Worm (Caenorhabditis elegans): ENCODE measurements around the gene vpat-1.

Gene vpat-1

ce11 chrX:1010627-1011452, 35.2 kb downstream of the vpat-1 start (continued):
- TF ChIP-seq fkh-10 (GFP tag; optimal IDR thresholded peaks at IDR 0.05) (no peak), attf-4 (tag; optimal IDR thresholded peaks at IDR 0.05) (no peak), dmd-6 (GFP tag; IDR thresholded peaks at IDR 0.05) (peak; percentile 85), Y105C5A.15 (GFP tag; IDR thresholded peaks at IDR 0.05) (no peak), madf-5 (GFP tag; IDR thresholded peaks at IDR 0.05) (0 out of 4 replicates have a peak, but pooled peaks of 1 of the 2 experiments have one; percentile 60), zag-1 (tag; optimal IDR thresholded peaks at IDR 0.05) (no peak), mxl-2 (GFP tag; conservative IDR thresholded peaks at IDR 0.05) (peak; percentile 26; the same call in 1 of the 2 replicates), ztf-7 (tag; optimal IDR thresholded peaks at IDR 0.05) (peak; percentile 51), ztf-11 (tag; optimal IDR thresholded peaks at IDR 0.05) (no peak), snpc-1.2 (GFP tag; IDR thresholded peaks at IDR 0.05) (peak; percentile 55), hlh-30 (tag; optimal IDR thresholded peaks at IDR 0.05; ENCODE audit: insufficient read depth) (peak; percentile 92), daf-12 (tag; optimal IDR thresholded peaks at IDR 0.05) (no peak)

ce11 chrX:1009512-1009911, 36.5 kb downstream of the vpat-1 start:
- TF ChIP-seq lin-39 (tag; optimal IDR thresholded peaks at IDR 0.05) = no peak
- TF ChIP-seq nhr-25 (tag; optimal IDR thresholded peaks at IDR 0.05; ENCODE audit: borderline replicate concordance, insufficient read depth) = no peak
- TF ChIP-seq unc-62 (GFP tag; optimal IDR thresholded peaks at IDR 0.05 in 1 of 2) = peak in 1 of 2 experiments; percentile 72
- TF ChIP-seq unc-62 (tag; optimal IDR thresholded peaks at IDR 0.05) = no peak
- peak; percentile 45 for TF ChIP-seq hlh-11 (tag; optimal IDR thresholded peaks at IDR 0.05)
- peak; percentile 3 for TF ChIP-seq nhr-48 (tag; optimal IDR thresholded peaks at IDR 0.05)
- TF ChIP-seq dmd-6 (GFP tag; IDR thresholded peaks at IDR 0.05) = peak; percentile 65
- TF ChIP-seq hlh-30 (tag; optimal IDR thresholded peaks at IDR 0.05; ENCODE audit: insufficient read depth) = peak; percentile 59

- TF ChIP-seq T26A8.4 (GFP tag; IDR thresholded peaks at IDR 0.05) = no peak
- TF ChIP-seq unc-130 (GFP tag; optimal IDR thresholded peaks at IDR 0.05) = no peak
- no peak for TF ChIP-seq set-16 (GFP tag; IDR thresholded peaks at IDR 0.05)
- peak in 1 of 2 experiments; percentile 66 for TF ChIP-seq unc-62 (GFP tag; optimal IDR thresholded peaks at IDR 0.05 in 1 of 2)
- TF ChIP-seq unc-62 (tag; optimal IDR thresholded peaks at IDR 0.05) = no peak
- TF ChIP-seq nhr-41 (GFP tag; IDR thresholded peaks at IDR 0.05) = no peak
Measured at ce11 chrX:1005026-1005425, 41.0 kb downstream of the vpat-1 start.

ce11 chrX:1004037-1004436, 42.0 kb downstream of the vpat-1 start, which contains the start of gene cutl-21:
Gene cutl-21, plus strand, starts transcription at chrX:1004337.
- TF ChIP-seq lim-7 (GFP tag; IDR thresholded peaks at IDR 0.05) (no peak), gei-8 (GFP tag; optimal IDR thresholded peaks at IDR 0.05) (no peak), nhr-11 (tag; optimal IDR thresholded peaks at IDR 0.05) (no peak), nhr-48 (tag; optimal IDR thresholded peaks at IDR 0.05) (no peak), madf-9 (GFP tag; conservative IDR thresholded peaks at IDR 0.05) (no peak), ceh-32 (tag; optimal IDR thresholded peaks at IDR 0.05; ENCODE audit: poor library complexity) (no peak), daf-16 (GFP tag; optimal IDR thresholded peaks at IDR 0.05) (no peak), daf-16 (tag; optimal IDR thresholded peaks at IDR 0.05) (no peak), sdz-12 (GFP tag; optimal IDR thresholded peaks at IDR 0.05) (no peak), ama-1 (optimal IDR thresholded peaks at IDR 0.05) (no peak), tra-1 (GFP tag; IDR thresholded peaks at IDR 0.05) (no peak), hif-1 (tag; optimal IDR thresholded peaks at IDR 0.05) (no peak), daf-8 (GFP tag; IDR thresholded peaks at IDR 0.05) (no peak), hlh-11 (tag; optimal IDR thresholded peaks at IDR 0.05) (no peak), nhr-237 (tag; optimal IDR thresholded peaks at IDR 0.05) (no peak), lsy-2 (tag; optimal IDR thresholded peaks at IDR 0.05) (no peak)

All from whole organism, L4 larva.